Worm (Caenorhabditis elegans) whole organism, late embryonic: ENCODE measurements around the gene srh-37.

Source experiments
- C08G9.2 ChIP-seq: sonication (generic microtip); optimal IDR thresholded peaks from 2 replicates; lab custom pipeline; 2016; ENCODE audit warnings: mild to moderate bottlenecking, missing genetic modification characterization, moderate library complexity, missing compliant biosample characterization
- K09A11.1 ChIP-seq: sonication (generic microtip); optimal IDR thresholded peaks from 2 replicates; lab custom pipeline; 2017; ENCODE audit warnings: antibody characterized with exemption, mild to moderate bottlenecking, missing genetic modification characterization, missing compliant biosample characterization; ENCODE audit not compliant: insufficient read depth
- T23F11.4 ChIP-seq: fragments of 200-800 bp; sonication (Bioruptor generic); optimal IDR thresholded peaks from 2 replicates; lab custom pipeline; 2018; ENCODE audit warnings: mild to moderate bottlenecking, missing genetic modification characterization, missing compliant biosample characterization
- Y22D7AL.16 ChIP-seq: sonication (generic microtip); optimal IDR thresholded peaks from 2 replicates; lab custom pipeline; 2016; ENCODE audit warnings: missing genetic modification characterization, missing compliant biosample characterization
- ceh-14 ChIP-seq: sonication (generic microtip); optimal IDR thresholded peaks from 2 replicates; lab custom pipeline; 2016; ENCODE audit warnings: missing genotype, missing genetic modification characterization, missing compliant biosample characterization
- ceh-18 ChIP-seq: sonication (generic microtip); optimal IDR thresholded peaks from 2 replicates; lab custom pipeline; 2016; ENCODE audit warnings: missing genetic modification characterization, missing compliant biosample characterization
- ceh-19 ChIP-seq: fragments of 200-800 bp; sonication (Bioruptor generic); optimal IDR thresholded peaks from 2 replicates; lab custom pipeline; 2018; ENCODE audit warnings: mild to moderate bottlenecking, missing genetic modification characterization, missing compliant biosample characterization
- ceh-22 ChIP-seq: sonication (generic microtip); optimal IDR thresholded peaks from 2 replicates; lab custom pipeline; 2017; ENCODE audit warnings: missing biosample characterization, missing genetic modification characterization
- ceh-24 ChIP-seq: sonication (generic microtip); optimal IDR thresholded peaks from 2 replicates; lab custom pipeline; 2016; ENCODE audit warnings: mild to moderate bottlenecking, missing genetic modification characterization, missing compliant biosample characterization
- ceh-48 ChIP-seq: sonication (generic microtip); optimal IDR thresholded peaks from 2 replicates; lab custom pipeline; 2016; ENCODE audit warnings: missing genetic modification characterization, inconsistent platforms, missing compliant biosample characterization
- ceh-9 ChIP-seq: sonication (generic microtip); optimal IDR thresholded peaks from 2 replicates; lab custom pipeline; 2016; ENCODE audit warnings: mild to moderate bottlenecking, missing genetic modification characterization, inconsistent platforms, missing compliant biosample characterization
- dve-1 ChIP-seq: sonication (generic microtip); optimal IDR thresholded peaks from 2 replicates; lab custom pipeline; 2017; ENCODE audit warnings: antibody characterized with exemption, mild to moderate bottlenecking, missing genetic modification characterization, missing compliant biosample characterization
- elt-4 ChIP-seq: sonication (generic microtip); optimal IDR thresholded peaks from 2 replicates; lab custom pipeline; 2016; ENCODE audit warnings: missing genetic modification characterization, missing compliant biosample characterization
- ets-4 ChIP-seq: sonication (generic microtip); optimal IDR thresholded peaks from 2 replicates; lab custom pipeline; 2016; ENCODE audit warnings: missing genetic modification characterization, missing compliant biosample characterization
- hlh-13 ChIP-seq: fragments of 200-800 bp; sonication (Bioruptor generic); optimal IDR thresholded peaks from 2 replicates; lab custom pipeline; 2018; ENCODE audit warnings: mild to moderate bottlenecking, missing genetic modification characterization, missing compliant biosample characterization
- hlh-15 ChIP-seq: sonication (generic microtip); optimal IDR thresholded peaks from 2 replicates; lab custom pipeline; 2016; ENCODE audit warnings: missing genetic modification characterization, missing compliant biosample characterization
- hlh-30 ChIP-seq: sonication (generic microtip); optimal IDR thresholded peaks from 2 replicates; lab custom pipeline; 2017; ENCODE audit warnings: antibody characterized with exemption, missing genetic modification characterization, missing compliant biosample characterization; ENCODE audit not compliant: insufficient read depth
- hlh-8 ChIP-seq: sonication (generic microtip); optimal IDR thresholded peaks from 2 replicates; lab custom pipeline; 2016; ENCODE audit warnings: missing genotype, missing genetic modification characterization, missing compliant biosample characterization
- lin-11 ChIP-seq: fragments of 200-800 bp; sonication (Bioruptor generic); optimal IDR thresholded peaks from 2 replicates; lab custom pipeline; 2018; ENCODE audit warnings: mild to moderate bottlenecking, missing genetic modification characterization, missing compliant biosample characterization
- madf-2 ChIP-seq: sonication (generic microtip); optimal IDR thresholded peaks from 2 replicates; lab custom pipeline; 2017; ENCODE audit warnings: missing genetic modification characterization, missing compliant biosample characterization
- mec-3 ChIP-seq: sonication (generic microtip); optimal IDR thresholded peaks from 2 replicates; lab custom pipeline; 2016; ENCODE audit warnings: borderline replicate concordance, missing genetic modification characterization, missing compliant biosample characterization
- nfya-1 ChIP-seq: sonication (generic microtip); optimal IDR thresholded peaks from 2 replicates; lab custom pipeline; 2017; ENCODE audit warnings: missing genetic modification characterization, mild to moderate bottlenecking, missing compliant biosample characterization, antibody characterized with exemption, moderate library complexity
- nhr-11 ChIP-seq: fragments of 150-350 bp; optimal IDR thresholded peaks from 2 replicates; lab custom pipeline; 2014; ENCODE audit warnings: missing biosample characterization, missing genetic modification characterization
- nhr-232 ChIP-seq: sonication (generic microtip); optimal IDR thresholded peaks from 2 replicates; lab custom pipeline; 2016; ENCODE audit warnings: missing genetic modification characterization, missing compliant biosample characterization
- npax-4 ChIP-seq: sonication (generic microtip); optimal IDR thresholded peaks from 2 replicates; lab custom pipeline; 2016; ENCODE audit warnings: missing genetic modification characterization, missing compliant biosample characterization
- pax-1 ChIP-seq: fragments of 150-350 bp; optimal IDR thresholded peaks from 2 replicates; lab custom pipeline; 2014; ENCODE audit warnings: missing biosample characterization, missing genetic modification characterization
- pha-4 ChIP-seq: fragments of 150-350 bp; optimal IDR thresholded peaks from 2 replicates; lab custom pipeline; 2018; ENCODE audit warnings: missing biosample characterization, missing genetic modification reagents, missing genetic modification characterization
- pros-1 ChIP-seq: fragments of 150-350 bp; optimal IDR thresholded peaks from 2 replicates; lab custom pipeline; 2014; ENCODE audit warnings: missing biosample characterization, missing genetic modification reagents, missing genetic modification characterization
- ref-2 ChIP-seq: sonication (generic microtip); optimal IDR thresholded peaks from 2 replicates; lab custom pipeline; 2016; ENCODE audit warnings: missing genetic modification characterization, missing compliant biosample characterization
- rnt-1 ChIP-seq: sonication (generic microtip); optimal IDR thresholded peaks from 2 replicates; lab custom pipeline; 2016; ENCODE audit warnings: missing genetic modification characterization, missing compliant biosample characterization
- sdc-2 ChIP-seq: sonication (generic microtip); optimal IDR thresholded peaks from 2 replicates; lab custom pipeline; 2016; ENCODE audit warnings: missing genotype, missing genetic modification characterization, missing compliant biosample characterization
- sox-2 ChIP-seq: fragments of 200-800 bp; sonication (Bioruptor generic); IDR thresholded peaks from 2 replicates; pipeline ENCODE4 v1.3.6; 2022; ENCODE audit warnings: missing genetic modification reagents, missing genetic modification characterization, missing compliant biosample characterization
- sox-4 ChIP-seq: sonication (generic microtip); optimal IDR thresholded peaks from 2 replicates; lab custom pipeline; 2017; ENCODE audit warnings: mild to moderate bottlenecking, missing genetic modification characterization, inconsistent platforms, missing compliant biosample characterization
- syd-9 ChIP-seq: sonication (generic microtip); optimal IDR thresholded peaks from 2 replicates; lab custom pipeline; 2016; ENCODE audit warnings: mild to moderate bottlenecking, missing genetic modification characterization, moderate library complexity, missing compliant biosample characterization
- tbx-7 ChIP-seq: sonication (generic microtip); optimal IDR thresholded peaks from 2 replicates; lab custom pipeline; 2016; ENCODE audit warnings: missing genotype, missing genetic modification characterization, missing compliant biosample characterization
- ttx-3 ChIP-seq: sonication (generic microtip); optimal IDR thresholded peaks from 2 replicates; lab custom pipeline; 2016; ENCODE audit warnings: missing genetic modification reagents, missing genetic modification characterization, missing compliant biosample characterization
- unc-42 ChIP-seq: sonication (generic microtip); optimal IDR thresholded peaks from 2 replicates; lab custom pipeline; 2016; ENCODE audit warnings: missing genotype, missing genetic modification characterization, missing compliant biosample characterization
- unc-55 ChIP-seq: sonication (generic microtip); optimal IDR thresholded peaks from 2 replicates; lab custom pipeline; 2017; ENCODE audit warnings: missing biosample characterization, missing genetic modification reagents, missing genetic modification characterization
- zip-5 ChIP-seq: sonication (generic microtip); optimal IDR thresholded peaks from 2 replicates; lab custom pipeline; 2016; ENCODE audit warnings: missing genetic modification characterization, missing compliant biosample characterization

Gene srh-37

DNA sequence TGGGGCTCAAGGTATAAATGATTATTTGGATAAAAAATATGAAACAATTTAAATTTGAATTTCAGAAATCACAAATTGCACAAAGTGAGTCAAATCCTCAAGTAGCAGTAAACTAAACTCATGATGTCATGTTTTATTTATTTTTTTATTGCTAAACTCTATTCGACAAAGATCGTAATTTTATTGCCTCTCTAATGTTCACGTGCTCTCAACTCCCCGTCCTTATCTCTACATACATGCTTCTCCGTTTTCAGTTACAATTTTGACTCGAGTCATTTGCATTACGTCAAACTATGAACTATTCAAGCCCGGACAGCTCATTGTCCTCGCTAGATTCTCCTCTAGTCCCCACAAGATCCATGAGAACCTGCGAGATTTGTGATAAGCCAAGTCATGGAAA, 37.8 kb downstream of the srh-37 start, which contains the start of gene nhr-99:
Gene nhr-99, plus strand, starts transcription at position 263 of the 400 bp plus-strand sequence.
- TF ChIP-seq K09A11.1 (tag; lab: Kevin White, UChicago) (no peak), pros-1 (tag; lab: Kevin White, UChicago) (no peak), dve-1 (no peak), ceh-18 (no peak), hlh-8 (tag; lab: Kevin White, UChicago) (no peak), Y22D7AL.16 (tag; lab: Kevin White, UChicago) (no peak), sox-4 (tag; lab: Kevin White, UChicago) (no peak), nfya-1 (tag; lab: Kevin White, UChicago) (no peak), unc-42 (tag; lab: Kevin White, UChicago) (no peak), nhr-11 (tag; lab: Kevin White, UChicago) (no peak), sdc-2 (tag; lab: Kevin White, UChicago) (no peak)

- TF ChIP-seq unc-55 (no peak), ceh-48 (tag; lab: Kevin White, UChicago) (no peak), C08G9.2 (tag; lab: Kevin White, UChicago) (no peak), nfya-1 (tag; lab: Kevin White, UChicago) (no peak), rnt-1 (tag; lab: Kevin White, UChicago) (no peak), T23F11.4 (no peak), lin-11 (no peak), ceh-22 (tag; lab: Kevin White, UChicago) (no peak), ets-4 (tag; lab: Kevin White, UChicago) (no peak), ceh-14 (tag; lab: Kevin White, UChicago) (no peak), madf-2 (tag; lab: Kevin White, UChicago) (no peak), mec-3 (no peak), elt-4 (tag; lab: Kevin White, UChicago) (no peak), ceh-19 (no peak), tbx-7 (tag; lab: Kevin White, UChicago) (no peak), hlh-30 (no peak), sox-4 (tag; lab: Kevin White, UChicago) (no peak), ref-2 (tag; lab: Kevin White, UChicago) (no peak)
These were observed 39.7 kb downstream of the srh-37 start, which contains the start of gene srt-31 for ce11 chrV:472589-472988. Gene srt-31, plus strand, starts transcription at chrV:472889.

ce11 chrV:468460-468859, 43.9 kb downstream of the srh-37 start, which contains the start of gene srbc-57:
Gene srbc-57, minus strand, starts transcription at chrV:468560.
- TF ChIP-seq pha-4 (no peak), T23F11.4 (no peak), zip-5 (tag; lab: Kevin White, UChicago) (no peak), hlh-13 (GFP tag; lab: Kevin White, UChicago) (no peak), Y22D7AL.16 (tag; lab: Kevin White, UChicago) (no peak), ttx-3 (tag; lab: Kevin White, UChicago) (no peak), sox-2 (GFP tag; lab: Robert Waterston, UW) (no peak), ceh-48 (tag; lab: Kevin White, UChicago) (no peak), nhr-232 (tag; lab: Kevin White, UChicago) (no peak), hlh-15 (no peak), elt-4 (tag; lab: Kevin White, UChicago) (no peak), pax-1 (tag; lab: Kevin White, UChicago) (no peak), npax-4 (no peak), syd-9 (no peak), ceh-9 (tag; lab: Kevin White, UChicago) (no peak), ceh-24 (tag; lab: Kevin White, UChicago) (no peak)
